Worm (Caenorhabditis elegans) whole organism, early embryonic: ENCODE measurements around the gene F46H5.4.

Experiments used
- B0310.2 ChIP-seq: sonication (generic microtip); optimal IDR thresholded peaks from 2 replicates; lab custom pipeline; 2016; ENCODE audit warnings: mild to moderate bottlenecking, missing genetic modification characterization, missing compliant biosample characterization
- F13C5.2 ChIP-seq: sonication (generic microtip); optimal IDR thresholded peaks from 2 replicates; lab custom pipeline; 2017; ENCODE audit warnings: mild to moderate bottlenecking, missing genetic modification characterization, inconsistent platforms, missing compliant biosample characterization
- aly-1 ChIP-seq: sonication (generic microtip); optimal IDR thresholded peaks from 2 replicates; lab custom pipeline; 2016; ENCODE audit warnings: missing genetic modification characterization, missing compliant biosample characterization
- ama-1 ChIP-seq: fragments of 150-350 bp; optimal IDR thresholded peaks from 2 replicates; lab custom pipeline; 2014
- ceh-13 ChIP-seq: fragments of 200-800 bp; sonication (Bioruptor generic); optimal IDR thresholded peaks from 2 replicates; lab custom pipeline; 2018; ENCODE audit warnings: mild to moderate bottlenecking, missing genetic modification characterization, missing compliant biosample characterization
- ceh-36 ChIP-seq: sonication (generic microtip); optimal IDR thresholded peaks from 2 replicates; lab custom pipeline; 2016; ENCODE audit warnings: missing genetic modification characterization, inconsistent platforms, missing compliant biosample characterization
- ets-7 ChIP-seq: sonication (generic microtip); optimal IDR thresholded peaks from 2 replicates; lab custom pipeline; 2016; ENCODE audit warnings: missing genotype, missing genetic modification characterization, missing compliant biosample characterization
- flt-1 ChIP-seq: fragments of 200-800 bp; sonication (Bioruptor generic); IDR thresholded peaks from 2 replicates; pipeline ENCODE4 v1.3.6; 2022; ENCODE audit warnings: missing genetic modification characterization, missing compliant biosample characterization
- hmbx-1 ChIP-seq: sonication (generic microtip); optimal IDR thresholded peaks from 2 replicates; lab custom pipeline; 2016; ENCODE audit warnings: mild to moderate bottlenecking, missing genetic modification characterization, missing compliant biosample characterization
- hmg-4 ChIP-seq: fragments of 200-800 bp; sonication (Bioruptor generic); optimal IDR thresholded peaks from 2 replicates; lab custom pipeline; 2018; ENCODE audit warnings: mild to moderate bottlenecking, missing genetic modification characterization, missing compliant biosample characterization
- hnd-1 ChIP-seq: sonication (generic microtip); optimal IDR thresholded peaks from 2 replicates; lab custom pipeline; 2016; ENCODE audit warnings: missing genetic modification characterization, missing compliant biosample characterization
- pes-1 ChIP-seq: fragments of 200-800 bp; sonication (Bioruptor generic); IDR thresholded peaks from 2 replicates; pipeline ENCODE4 v1.3.6; 2022; ENCODE audit warnings: missing genetic modification reagents, missing genetic modification characterization, missing compliant biosample characterization
- scrt-1 ChIP-seq: fragments of 200-800 bp; sonication (Bioruptor generic); IDR thresholded peaks from 2 replicates; pipeline ENCODE4 v1.3.6; 2022; ENCODE audit warnings: missing genetic modification characterization, missing compliant biosample characterization
- sea-1 ChIP-seq: fragments of 200-800 bp; sonication (Bioruptor generic); conservative IDR thresholded peaks from 2 replicates; pipeline ENCODE4 v1.3.6; 2022; ENCODE audit warnings: missing genetic modification characterization, missing compliant biosample characterization
- tbx-11 ChIP-seq: fragments of 200-800 bp; sonication (Bioruptor generic); IDR thresholded peaks from 2 replicates; pipeline ENCODE4 v1.3.6; 2022; ENCODE audit warnings: missing genetic modification characterization, missing compliant biosample characterization
- tbx-37 ChIP-seq: fragments of 200-800 bp; sonication (Bioruptor generic); conservative IDR thresholded peaks from 2 replicates; pipeline ENCODE4 v1.3.6; 2022; ENCODE audit warnings: missing genetic modification reagents, missing genetic modification characterization, missing compliant biosample characterization
- tra-4 ChIP-seq: sonication (generic microtip); optimal IDR thresholded peaks from 2 replicates; lab custom pipeline; 2017; ENCODE audit warnings: missing genetic modification characterization, missing compliant biosample characterization

Gene F46H5.4

ce11 chrX:7260327-7261019, 6.1 kb upstream of the F46H5.4 start, which contains the start of gene lact-1:
TSS of gene lact-1 (minus strand) at chrX:7260377.
- no peak for TF ChIP-seq hmbx-1 (tag; lab: Kevin White, UChicago)
- no peak for TF ChIP-seq hmg-4 (GFP tag; lab: Kevin White, UChicago)
- no peak for TF ChIP-seq tbx-11 (GFP tag; lab: Robert Waterston, UW)
- TF ChIP-seq ama-1 = no peak
- no peak for TF ChIP-seq F13C5.2
- TF ChIP-seq pes-1 (GFP tag; lab: Robert Waterston, UW) = no peak
- TF ChIP-seq tbx-37 = no peak
- no peak for TF ChIP-seq tra-4 (tag; lab: Kevin White, UChicago)
- TF ChIP-seq ceh-13 (GFP tag; lab: Kevin White, UChicago) = no peak
- TF ChIP-seq B0310.2 = no peak
- no peak for TF ChIP-seq ceh-36 (tag; lab: Kevin White, UChicago)

DNA sequence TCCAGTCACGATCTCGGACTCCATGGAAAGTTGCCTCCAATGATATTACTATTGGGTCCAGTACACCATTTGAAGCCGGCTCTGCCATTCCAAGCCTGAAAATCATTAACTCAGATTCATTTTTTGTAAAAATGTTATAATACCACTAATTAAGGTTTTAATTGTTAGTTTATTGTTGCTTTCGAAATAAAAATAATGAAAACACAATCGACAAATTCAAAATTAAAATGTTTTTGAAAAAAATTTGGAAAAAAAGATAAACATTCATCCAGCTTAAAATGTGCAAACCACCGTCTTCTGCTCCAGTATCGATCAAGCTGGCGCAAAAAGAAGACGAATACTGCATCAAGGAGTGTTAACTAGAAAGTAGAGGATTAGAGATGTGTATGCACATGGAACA, 2.5 kb upstream of the F46H5.4 start, which contains the start of gene F46H5.5:
TSS of gene F46H5.5 (minus strand) at position 101 of the 400 bp plus-strand sequence.
- TF ChIP-seq hmbx-1 (tag; lab: Kevin White, UChicago) (no peak), hmg-4 (GFP tag; lab: Kevin White, UChicago) (no peak)

DNA sequence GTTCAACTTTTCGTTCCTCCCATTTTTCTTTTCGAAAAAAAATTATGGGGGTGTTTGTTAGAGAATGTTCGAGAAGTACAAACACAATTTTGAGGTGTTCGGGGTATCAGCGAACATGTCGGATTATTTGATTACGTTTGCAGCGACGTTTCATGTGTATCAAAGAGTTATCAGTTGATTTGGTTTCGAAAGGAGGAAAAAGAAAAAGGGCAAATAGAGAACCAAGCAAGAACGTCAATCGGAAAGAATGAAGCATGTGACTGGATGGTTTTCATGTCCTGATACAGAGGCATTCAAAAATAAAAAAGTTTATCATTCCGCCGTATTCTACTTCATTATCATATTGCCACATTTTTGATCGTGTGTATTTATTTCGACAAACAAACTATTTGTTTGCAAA, 9.7 kb downstream of the F46H5.4 start:
- no peak for TF ChIP-seq hmg-4 (GFP tag; lab: Kevin White, UChicago)
- TF ChIP-seq ama-1 = no peak
- no peak for TF ChIP-seq aly-1 (tag; lab: Kevin White, UChicago)
- no peak for TF ChIP-seq tra-4 (tag; lab: Kevin White, UChicago)
- no peak for TF ChIP-seq B0310.2
- TF ChIP-seq ets-7 (tag; lab: Kevin White, UChicago) = no peak
- no peak for TF ChIP-seq tbx-37
- no peak for TF ChIP-seq flt-1
- no peak for TF ChIP-seq F13C5.2
- TF ChIP-seq tbx-11 (GFP tag; lab: Robert Waterston, UW) = no peak

- TF ChIP-seq hnd-1 (tag; lab: Kevin White, UChicago) (no peak), aly-1 (tag; lab: Kevin White, UChicago) (no peak), ceh-36 (tag; lab: Kevin White, UChicago) (no peak), ama-1 (no peak), pes-1 (GFP tag; lab: Robert Waterston, UW) (no peak), flt-1 (no peak), B0310.2 (no peak), tbx-37 (no peak), scrt-1 (GFP tag; lab: Robert Waterston, UW) (no peak), hmbx-1 (tag; lab: Kevin White, UChicago) (no peak), sea-1 (no peak), hmg-4 (GFP tag; lab: Kevin White, UChicago) (no peak), ceh-13 (GFP tag; lab: Kevin White, UChicago) (no peak), ets-7 (tag; lab: Kevin White, UChicago) (no peak), F13C5.2 (no peak)
Measured at ce11 chrX:7242878-7243277, 11.5 kb downstream of the F46H5.4 start, which contains the start of gene F46H5.7. TSS of gene F46H5.7 (minus strand) at chrX:7242983.

- TF ChIP-seq scrt-1 (GFP tag; lab: Robert Waterston, UW) (no peak), flt-1 (no peak)
Measured at ce11 chrX:7242119-7242518, 12.3 kb downstream of the F46H5.4 start.

ce11 chrX:7238562-7238961, 15.8 kb downstream of the F46H5.4 start, which contains the start of gene F46H5.3:
TSS of gene F46H5.3 (minus strand) at chrX:7238662.
- no peak for TF ChIP-seq ama-1
- TF ChIP-seq hmbx-1 (tag; lab: Kevin White, UChicago) = no peak

DNA sequence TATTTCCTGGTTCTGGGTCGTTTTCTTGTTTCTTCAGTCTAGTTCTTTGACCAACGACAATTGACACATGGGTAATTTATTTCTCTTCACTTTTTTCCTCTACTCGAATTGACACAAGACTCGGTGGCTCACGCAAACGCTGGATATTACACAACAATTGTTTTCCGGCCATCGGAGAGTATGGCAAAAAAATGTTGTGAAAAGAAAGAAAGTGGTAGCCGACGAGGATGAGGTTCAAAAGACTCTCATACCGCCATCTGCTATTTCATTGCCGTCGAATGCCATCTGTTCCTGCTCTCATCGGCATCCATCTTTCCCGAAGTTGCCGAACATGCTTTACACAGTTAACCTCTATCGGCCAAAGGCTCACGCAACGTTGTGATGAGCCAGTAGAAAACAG, 17.7 kb downstream of the F46H5.4 start:
- no peak for TF ChIP-seq flt-1
- no peak for TF ChIP-seq pes-1 (GFP tag; lab: Robert Waterston, UW)
- TF ChIP-seq hmbx-1 (tag; lab: Kevin White, UChicago) = no peak
- TF ChIP-seq tra-4 (tag; lab: Kevin White, UChicago) = no peak
- no peak for TF ChIP-seq ets-7 (tag; lab: Kevin White, UChicago)
- no peak for TF ChIP-seq F13C5.2
- no peak for TF ChIP-seq ceh-36 (tag; lab: Kevin White, UChicago)
- no peak for TF ChIP-seq hmg-4 (GFP tag; lab: Kevin White, UChicago)
- no peak for TF ChIP-seq ama-1
- TF ChIP-seq sea-1 = no peak
- no peak for TF ChIP-seq B0310.2
- no peak for TF ChIP-seq hnd-1 (tag; lab: Kevin White, UChicago)

- TF ChIP-seq hmg-4 (GFP tag; lab: Kevin White, UChicago) (peak; percentile 48), sea-1 (no peak)
Measured at ce11 chrX:7234723-7235203, 19.6 kb downstream of the F46H5.4 start.

- TF ChIP-seq pes-1 (GFP tag; lab: Robert Waterston, UW) (no peak), ets-7 (tag; lab: Kevin White, UChicago) (no peak), F13C5.2 (no peak), ceh-36 (tag; lab: Kevin White, UChicago) (no peak), hmbx-1 (tag; lab: Kevin White, UChicago) (no peak), tra-4 (tag; lab: Kevin White, UChicago) (no peak), hmg-4 (GFP tag; lab: Kevin White, UChicago) (no peak), ceh-13 (GFP tag; lab: Kevin White, UChicago) (no peak), aly-1 (tag; lab: Kevin White, UChicago) (no peak), flt-1 (no peak), B0310.2 (no peak), sea-1 (no peak), hnd-1 (tag; lab: Kevin White, UChicago) (no peak), scrt-1 (GFP tag; lab: Robert Waterston, UW) (no peak)
Measured at ce11 chrX:7234074-7234453, 20.3 kb downstream of the F46H5.4 start.
